Fruit fly (Drosophila melanogaster) whole organism, embryonic: ENCODE results near the gene CG5087.

ENCODE experiments used
- B-H2 ChIP-seq: fragments of 200-800 bp; sonication (Bioruptor generic); optimal IDR thresholded peaks from 2 replicates; lab custom pipeline; 2018; ENCODE audit warnings: missing biosample characterization, mild to moderate bottlenecking, missing genetic modification characterization
- CG10366 ChIP-seq: fragments of 200-800 bp; sonication (Bioruptor generic); IDR thresholded peaks from 2 replicates; pipeline ENCODE4 v1.3.6; 2022; ENCODE audit warnings: missing biosample characterization, missing genetic modification characterization
- CG14710 ChIP-seq: fragments of 200-800 bp; sonication (Bioruptor generic); optimal IDR thresholded peaks from 3 replicates; lab custom pipeline; 2019; ENCODE audit warnings: missing biosample characterization, mild to moderate bottlenecking, missing genetic modification characterization, moderate library complexity
- CG15073 ChIP-seq: fragments of 200-800 bp; sonication (Bioruptor generic); optimal IDR thresholded peaks from 2 replicates; lab custom pipeline; 2016; ENCODE audit warnings: missing biosample characterization, missing genetic modification characterization
- CG15479 ChIP-seq: fragments of 200-800 bp; sonication (Bioruptor generic); optimal IDR thresholded peaks from 3 replicates; lab custom pipeline; 2019; ENCODE audit warnings: missing biosample characterization, mild to moderate bottlenecking, missing genetic modification characterization, moderate library complexity
- CG16779 ChIP-seq: fragments of 200-800 bp; sonication (Bioruptor generic); IDR thresholded peaks from 2 replicates; pipeline ENCODE4 v1.3.6; 2022; ENCODE audit warnings: missing biosample characterization, missing genetic modification characterization
- CG17359 ChIP-seq: fragments of 200-800 bp; sonication (Bioruptor generic); optimal IDR thresholded peaks from 3 replicates; lab custom pipeline; 2018; ENCODE audit warnings: missing biosample characterization, mild to moderate bottlenecking, missing genetic modification characterization, moderate library complexity
- CG17568 ChIP-seq: fragments of 200-800 bp; sonication (Bioruptor generic); optimal IDR thresholded peaks from 2 replicates; lab custom pipeline; 2018; ENCODE audit warnings: missing biosample characterization, mild to moderate bottlenecking, missing genetic modification characterization, moderate library complexity
- CG31224 ChIP-seq: fragments of 200-800 bp; sonication (Bioruptor generic); IDR thresholded peaks from 2 replicates; pipeline ENCODE4 v1.3.6; 2022; ENCODE audit warnings: missing biosample characterization, missing genetic modification characterization
- CG6791 ChIP-seq: fragments of 200-800 bp; sonication (Bioruptor generic); IDR thresholded peaks from 3 replicates; pipeline ENCODE4 v1.3.6; 2022; ENCODE audit warnings: missing biosample characterization, missing genetic modification characterization; ENCODE audit not compliant: partially characterized antibody
- CG7372 ChIP-seq: fragments of 200-800 bp; sonication (Bioruptor generic); IDR thresholded peaks from 2 replicates; pipeline ENCODE4 v1.3.6; 2022; ENCODE audit warnings: missing biosample characterization, missing genetic modification characterization
- CG9609 ChIP-seq: fragments of 200-800 bp; sonication (Bioruptor generic); optimal IDR thresholded peaks from 3 replicates; lab custom pipeline; 2016; ENCODE audit warnings: missing biosample characterization, missing genetic modification characterization
- CG9797 ChIP-seq: fragments of 200-800 bp; sonication (Bioruptor generic); optimal IDR thresholded peaks from 3 replicates; lab custom pipeline; 2018; ENCODE audit warnings: missing biosample characterization, mild to moderate bottlenecking, missing genetic modification characterization
- CG9932 ChIP-seq: fragments of 200-800 bp; sonication (Bioruptor generic); IDR thresholded peaks from 2 replicates; pipeline ENCODE4 v1.3.6; 2022; ENCODE audit warnings: missing biosample characterization, missing genetic modification characterization
- Chrac-16 ChIP-seq: fragments of 200-800 bp; sonication (Bioruptor generic); optimal IDR thresholded peaks from 3 replicates; lab custom pipeline; 2016; ENCODE audit warnings: missing biosample characterization, missing genetic modification characterization
- D ChIP-seq, 2 experiments: fragments of 200-800 bp in 1 of 2; fragments of >200 bp in 1 of 2; sonication (Bioruptor generic) in 1 of 2; optimal IDR thresholded peaks; 2 replicates in 1 of 2; 3 replicates in 1 of 2; lab custom pipeline; 2017; ENCODE audit warnings: mild to moderate bottlenecking in 1 of 2, missing biosample characterization in 1 of 2, missing genetic modification characterization in 1 of 2, missing genetic modification reagents in 1 of 2
- Elba2 ChIP-seq: fragments of 200-800 bp; sonication (Bioruptor generic); optimal IDR thresholded peaks from 3 replicates; lab custom pipeline; 2016; ENCODE audit warnings: missing biosample characterization, missing genetic modification characterization
- Ets65A ChIP-seq: fragments of 200-800 bp; sonication (Bioruptor generic); peaks from one replicate; lab custom pipeline; 2016; ENCODE audit warnings: missing biosample characterization, missing genetic modification characterization
- GATAe ChIP-seq: fragments of 200-800 bp; sonication (Bioruptor generic); conservative IDR thresholded peaks from 2 replicates; pipeline ENCODE4 v1.3.6; 2022; ENCODE audit warnings: missing biosample characterization, missing genetic modification characterization
- HLHmδ ChIP-seq: fragments of 200-800 bp; sonication (Bioruptor generic); optimal IDR thresholded peaks from 2 replicates; lab custom pipeline; 2018; ENCODE audit warnings: missing biosample characterization, mild to moderate bottlenecking, missing genetic modification characterization, moderate library complexity
- MBD-R2 ChIP-seq: fragments of 200-800 bp; sonication (Bioruptor generic); IDR thresholded peaks from 2 replicates; pipeline ENCODE4 v1.3.6; 2022; ENCODE audit warnings: missing biosample characterization, missing genetic modification characterization
- Trl ChIP-seq, 3 experiments: fragments of >200 bp in 2 of 3; fragments of 200-800 bp in 1 of 3; sonication (Bioruptor generic) in 1 of 3; optimal IDR thresholded peaks; 2 replicates in 1 of 3; 3 replicates in 2 of 3; lab custom pipeline; 2016 to 2017; ENCODE audit warnings: missing biosample characterization in 1 of 3, missing genetic modification characterization in 1 of 3
- abd-A ChIP-seq: fragments of 200-800 bp; sonication (Bioruptor generic); optimal IDR thresholded peaks from 3 replicates; lab custom pipeline; 2019; ENCODE audit warnings: missing biosample characterization, mild to moderate bottlenecking, missing genetic modification characterization, moderate library complexity
- bbx ChIP-seq: fragments of 200-800 bp; sonication (Bioruptor generic); IDR thresholded peaks from 2 replicates; pipeline ENCODE4 v1.3.6; 2022; ENCODE audit warnings: missing biosample characterization, missing genetic modification characterization; ENCODE audit not compliant: partially characterized antibody
- cad ChIP-seq: fragments of >200 bp; optimal IDR thresholded peaks from 2 replicates; lab custom pipeline; 2017; ENCODE audit warnings: missing biosample characterization, missing genetic modification characterization
- cas ChIP-seq: fragments of 200-800 bp; sonication (Bioruptor generic); IDR thresholded peaks from 2 replicates; pipeline ENCODE4 v1.3.6; 2022; ENCODE audit warnings: missing biosample characterization, missing genetic modification characterization
- cato ChIP-seq: fragments of 200-800 bp; sonication (Bioruptor generic); optimal IDR thresholded peaks from 2 replicates; lab custom pipeline; 2016; ENCODE audit warnings: missing biosample characterization, missing genetic modification characterization, borderline replicate concordance
- chm ChIP-seq: fragments of 200-800 bp; sonication (Bioruptor generic); IDR thresholded peaks from 2 replicates; pipeline ENCODE4 v1.3.6; 2022; ENCODE audit warnings: missing biosample characterization, missing genetic modification characterization
- ftz-f1 ChIP-seq: fragments of 200-800 bp; sonication (Bioruptor generic); optimal IDR thresholded peaks from 2 replicates; lab custom pipeline; 2016; ENCODE audit warnings: missing biosample characterization, missing genetic modification characterization
- grn ChIP-seq: fragments of 200-800 bp; sonication (Bioruptor generic); optimal IDR thresholded peaks from 3 replicates; lab custom pipeline; 2017; ENCODE audit warnings: missing biosample characterization, missing genetic modification characterization
- gsb-n ChIP-seq: fragments of 200-800 bp; sonication (Bioruptor generic); optimal IDR thresholded peaks from 3 replicates; lab custom pipeline; 2018; ENCODE audit warnings: missing biosample characterization, mild to moderate bottlenecking, missing genetic modification characterization
- insv ChIP-seq, 2 experiments: fragments of 200-800 bp; sonication (Bioruptor generic); optimal IDR thresholded peaks; 3 replicates each; lab custom pipeline; 2016 to 2018; ENCODE audit warnings: missing biosample characterization in 2 of 2, missing genetic modification characterization in 2 of 2
- kni ChIP-seq: fragments of 200-800 bp; sonication (Bioruptor generic); optimal IDR thresholded peaks from 3 replicates; lab custom pipeline; 2017; ENCODE audit warnings: mild to moderate bottlenecking, missing biosample characterization, missing genetic modification reagents, missing genetic modification characterization
- lbe ChIP-seq: fragments of 200-800 bp; sonication (Bioruptor generic); optimal IDR thresholded peaks from 2 replicates; lab custom pipeline; 2016; ENCODE audit warnings: missing biosample characterization, mild to moderate bottlenecking, missing genetic modification characterization
- lov ChIP-seq, 2 experiments: fragments of 200-800 bp in 1 of 2; fragments of >200 bp in 1 of 2; sonication (Bioruptor generic) in 1 of 2; IDR thresholded peaks in 1 of 2; optimal IDR thresholded peaks in 1 of 2; 2 replicates in 1 of 2; 3 replicates in 1 of 2; pipeline versions ENCODE4 v1.3.6 to Lab custom; 2017 to 2022; ENCODE audit warnings: missing biosample characterization in 1 of 2, missing genetic modification characterization in 1 of 2
- maf-S ChIP-seq: fragments of 200-800 bp; sonication (Bioruptor generic); optimal IDR thresholded peaks from 2 replicates; lab custom pipeline; 2016; ENCODE audit warnings: missing biosample characterization, missing genetic modification characterization
- phol ChIP-seq: fragments of 200-800 bp; sonication (Bioruptor generic); optimal IDR thresholded peaks from 3 replicates; lab custom pipeline; 2018; ENCODE audit warnings: missing biosample characterization, mild to moderate bottlenecking, missing genetic modification characterization, moderate library complexity
- pros ChIP-seq: fragments of 200-800 bp; sonication (Bioruptor generic); optimal IDR thresholded peaks from 3 replicates; lab custom pipeline; 2019; ENCODE audit warnings: missing biosample characterization, mild to moderate bottlenecking, missing genetic modification characterization, moderate library complexity
- sens ChIP-seq: fragments of 200-800 bp; sonication (Bioruptor generic); peaks from one replicate; lab custom pipeline; 2016; ENCODE audit warnings: missing biosample characterization, missing genetic modification characterization
- slbo ChIP-seq: fragments of 200-800 bp; sonication (Bioruptor generic); IDR thresholded peaks from 2 replicates; pipeline ENCODE4 v1.3.6; 2022; ENCODE audit warnings: missing biosample characterization, missing genetic modification characterization
- sr ChIP-seq: fragments of 200-800 bp; sonication (Bioruptor generic); IDR thresholded peaks from 3 replicates; pipeline ENCODE4 v1.3.6; 2022; ENCODE audit warnings: missing biosample characterization, missing genetic modification characterization
- tap ChIP-seq: fragments of 200-800 bp; optimal IDR thresholded peaks from 3 replicates; lab custom pipeline; 2019; ENCODE audit warnings: missing biosample characterization, mild to moderate bottlenecking, missing genetic modification characterization, moderate library complexity
- tll ChIP-seq, 2 experiments: fragments of 200-800 bp in 1 of 2; fragments of >200 bp in 1 of 2; sonication (Bioruptor generic) in 1 of 2; optimal IDR thresholded peaks; 2 replicates each; lab custom pipeline; 2017 to 2019; ENCODE audit warnings: missing biosample characterization in 2 of 2, missing genetic modification characterization in 2 of 2, mild to moderate bottlenecking in 1 of 2, moderate library complexity in 1 of 2
- twi ChIP-seq: fragments of 200-800 bp; optimal IDR thresholded peaks from 2 replicates; lab custom pipeline; 2019; ENCODE audit warnings: missing biosample characterization, mild to moderate bottlenecking, missing genetic modification characterization, moderate library complexity
- zen ChIP-seq: fragments of 200-800 bp; sonication (Bioruptor generic); optimal IDR thresholded peaks from 3 replicates; lab custom pipeline; 2018; ENCODE audit warnings: missing biosample characterization, mild to moderate bottlenecking, missing genetic modification characterization, moderate library complexity

Gene CG5087

DNA sequence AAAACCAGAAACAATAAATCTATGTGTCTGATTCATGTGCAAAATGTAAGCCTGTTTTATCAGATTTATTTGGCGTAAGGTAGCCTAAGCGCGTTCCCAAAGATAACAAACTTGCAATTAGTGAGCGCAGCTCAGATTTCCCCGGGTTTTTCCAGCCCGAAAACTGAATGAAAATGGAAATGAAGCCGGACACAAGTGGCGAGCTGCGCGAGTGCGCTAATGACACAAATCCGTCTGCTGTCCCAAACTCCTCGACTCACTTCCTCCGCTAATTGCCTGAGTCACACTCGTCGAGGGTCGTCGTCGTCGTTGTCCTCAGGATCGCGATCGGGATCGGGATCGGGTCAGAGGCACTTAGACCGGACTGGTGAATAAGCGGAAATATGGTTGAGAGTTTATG lies 4.5 kb downstream of the CG5087 start:
- TF ChIP-seq CG15479 (GFP tag; lab: Kevin White, UChicago): peak; percentile 78
- TF ChIP-seq sens (GFP tag; lab: Kevin White, UChicago): no peak
- TF ChIP-seq Elba2 (GFP tag; lab: Kevin White, UChicago): no peak
- TF ChIP-seq zen (tag; lab: Kevin White, UChicago): peak; percentile 98
- no peak for TF ChIP-seq lov (optimal IDR thresholded peaks at IDR 0.05; lab: Kevin White, UChicago)
- peak; percentile 60; the same call in 1 of the 3 replicates for TF ChIP-seq lov (GFP tag; IDR thresholded peaks at IDR 0.05; lab: Robert Waterston, UW)
- TF ChIP-seq tll (GFP tag; optimal IDR thresholded peaks at IDR 0.05; lab: Kevin White, UChicago): peak in 1 of 2 experiments; percentile 86
- TF ChIP-seq insv (GFP tag; optimal IDR thresholded peaks at IDR 0.05; lab: Kevin White, UChicago): no peak
- TF ChIP-seq Ets65A (GFP tag; lab: Kevin White, UChicago): peak; percentile 61

DNA sequence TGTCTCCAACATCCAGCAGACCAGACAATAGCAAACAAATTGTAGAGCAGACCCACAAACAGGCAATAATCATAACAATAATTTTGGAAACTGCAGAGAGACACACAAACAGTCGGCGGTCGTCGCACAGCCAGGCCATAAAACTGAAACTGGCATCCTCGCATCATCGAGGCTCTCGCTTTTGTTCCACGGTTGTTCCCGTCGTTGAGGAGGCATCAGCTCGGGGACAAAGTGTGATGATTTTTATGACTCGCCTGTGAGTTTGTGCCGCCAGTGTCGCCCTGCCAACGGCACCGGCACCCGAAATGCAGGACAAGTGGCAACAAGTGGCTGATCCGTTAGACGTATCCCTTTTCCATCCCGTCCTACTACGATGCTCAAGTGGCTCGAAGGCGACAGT lies 5.4 kb downstream of the CG5087 start:
- TF ChIP-seq tap (no peak), cato (GFP tag; lab: Kevin White, UChicago) (no peak), chm (no peak), zen (tag; lab: Kevin White, UChicago) (peak; percentile 90), phol (tag; lab: Kevin White, UChicago) (no peak), CG16779 (0 out of 2 replicates have a peak, but pooled peaks have one; percentile 3), grn (GFP tag; lab: Kevin White, UChicago) (no peak), cad (GFP tag; lab: Kevin White, UChicago) (peak; percentile 94), lbe (GFP tag; lab: Kevin White, UChicago) (no peak), D (optimal IDR thresholded peaks at IDR 0.05; lab: Kevin White, UChicago) (peak; percentile 71), D (GFP tag; optimal IDR thresholded peaks at IDR 0.05; lab: Kevin White, UChicago) (no peak), CG9609 (GFP tag; lab: Kevin White, UChicago) (no peak), MBD-R2 (no peak), abd-A (tag; lab: Kevin White, UChicago) (peak; percentile 4), CG9932 (GFP tag; lab: Robert Waterston, UW) (0 out of 2 replicates have a peak, but pooled peaks have one; percentile 19), kni (GFP tag; lab: Kevin White, UChicago) (peak; percentile 21), twi (tag; lab: Kevin White, UChicago) (peak; percentile 3), tll (GFP tag; optimal IDR thresholded peaks at IDR 0.05; lab: Kevin White, UChicago) (peak in 1 of 2 experiments; percentile 61), CG15073 (peak; percentile 84)

DNA sequence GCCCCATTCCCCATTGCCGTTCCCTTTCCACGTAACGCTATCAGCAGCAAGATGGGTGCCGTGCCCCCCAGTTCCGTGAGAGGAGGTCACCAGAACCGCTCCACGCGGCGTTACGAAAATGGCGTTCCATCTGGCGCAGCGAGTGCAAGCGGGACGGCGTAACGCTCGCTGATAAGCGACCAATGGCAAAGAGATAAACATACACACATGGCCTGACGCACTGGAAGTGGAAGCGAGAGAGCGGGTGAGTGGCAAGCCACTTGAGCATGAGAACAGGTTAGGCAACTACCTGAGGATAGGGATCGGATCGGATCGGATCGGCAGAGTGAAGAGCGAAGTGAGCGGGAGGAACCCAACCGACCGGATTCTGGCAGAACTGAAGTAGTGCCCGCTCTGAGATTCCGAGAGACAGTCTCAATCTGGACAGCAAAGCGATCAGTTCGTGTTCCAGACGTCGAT lies 6.8 kb downstream of the CG5087 start, which contains the start of gene Doc3:
TSS of gene Doc3 (plus strand) at position 409 of the 459 bp plus-strand sequence.
- peak; percentile 46 for TF ChIP-seq pros (GFP tag; lab: Kevin White, UChicago)
- TF ChIP-seq maf-S (GFP tag; lab: Kevin White, UChicago): no peak
- TF ChIP-seq CG6791 (GFP tag; lab: Robert Waterston, UW): no peak
- TF ChIP-seq lov (optimal IDR thresholded peaks at IDR 0.05; lab: Kevin White, UChicago): no peak
- 0 out of 3 replicates have a peak, but pooled peaks have one; percentile 28 for TF ChIP-seq lov (GFP tag; IDR thresholded peaks at IDR 0.05; lab: Robert Waterston, UW)
- TF ChIP-seq CG17359 (tag; lab: Kevin White, UChicago): no peak
- peak; percentile 65; the same call in 1 of the 3 replicates for TF ChIP-seq sr (GFP tag; lab: Robert Waterston, UW)
- TF ChIP-seq cas (GFP tag; lab: Robert Waterston, UW): no peak
- TF ChIP-seq grn (GFP tag; lab: Kevin White, UChicago): peak; percentile 75
- TF ChIP-seq gsb-n (tag; lab: Kevin White, UChicago): no peak
- TF ChIP-seq CG17568 (GFP tag; lab: Kevin White, UChicago): no peak
- TF ChIP-seq CG31224 (GFP tag; lab: Robert Waterston, UW): no peak
- no peak for TF ChIP-seq Chrac-16 (GFP tag; lab: Kevin White, UChicago)
- no peak for TF ChIP-seq CG10366
- peak; percentile 82 for TF ChIP-seq GATAe (GFP tag; lab: Robert Waterston, UW)
- TF ChIP-seq CG14710 (tag; lab: Kevin White, UChicago): no peak
- peak; percentile 85 for TF ChIP-seq ftz-f1 (GFP tag; lab: Kevin White, UChicago)
- peak; percentile 49 to 60 for TF ChIP-seq Trl (optimal IDR thresholded peaks at IDR 0.05; lab: Kevin White, UChicago)
- no peak for TF ChIP-seq Trl (GFP tag; optimal IDR thresholded peaks at IDR 0.05; lab: Kevin White, UChicago)
- TF ChIP-seq CG15479 (GFP tag; lab: Kevin White, UChicago): peak; percentile 92
- TF ChIP-seq CG9797 (GFP tag; lab: Kevin White, UChicago): no peak
- peak; percentile 38 for TF ChIP-seq HLHmδ (GFP tag; lab: Kevin White, UChicago)
- no peak for TF ChIP-seq CG7372
- TF ChIP-seq slbo (GFP tag; lab: Robert Waterston, UW): peak; percentile 23; the same call in 1 of the 2 replicates
- 0 out of 2 replicates have a peak, but pooled peaks have one; percentile 36 for TF ChIP-seq bbx
- TF ChIP-seq B-H2: no peak
